Fruit fly (Drosophila melanogaster) whole organism, embryonic: ENCODE results near the gene Pcyt1.

Source experiments
- Antp ChIP-seq: fragments of 200-800 bp; sonication (Bioruptor generic); optimal IDR thresholded peaks from 3 replicates; lab custom pipeline; 2016; ENCODE audit warnings: missing biosample characterization, missing genetic modification characterization
- BtbVII ChIP-seq: fragments of 200-800 bp; sonication (Bioruptor generic); optimal IDR thresholded peaks from 3 replicates; lab custom pipeline; 2017; ENCODE audit warnings: missing biosample characterization, mild to moderate bottlenecking, missing genetic modification characterization
- CG10431 ChIP-seq: fragments of 200-800 bp; sonication (Bioruptor generic); optimal IDR thresholded peaks from 3 replicates; lab custom pipeline; 2018; ENCODE audit warnings: missing biosample characterization, mild to moderate bottlenecking, missing genetic modification characterization
- CG12659 ChIP-seq: fragments of 200-800 bp; sonication (Bioruptor generic); optimal IDR thresholded peaks from 3 replicates; lab custom pipeline; 2017; ENCODE audit warnings: mild to moderate bottlenecking, missing biosample characterization, missing genetic modification reagents, missing genetic modification characterization
- CG15073 ChIP-seq: fragments of 200-800 bp; sonication (Bioruptor generic); optimal IDR thresholded peaks from 2 replicates; lab custom pipeline; 2016; ENCODE audit warnings: missing biosample characterization, missing genetic modification characterization
- CG1529 ChIP-seq: fragments of 200-800 bp; sonication (Bioruptor generic); optimal IDR thresholded peaks from 3 replicates; lab custom pipeline; 2018; ENCODE audit warnings: missing biosample characterization, missing genetic modification characterization
- CG15514 ChIP-seq: fragments of 200-800 bp; sonication (Bioruptor generic); optimal IDR thresholded peaks from 3 replicates; lab custom pipeline; 2017; ENCODE audit warnings: missing biosample characterization, missing genetic modification characterization, mild to moderate bottlenecking, moderate library complexity, missing genetic modification reagents
- CG17328 ChIP-seq: fragments of 200-800 bp; sonication (Bioruptor generic); IDR thresholded peaks from 2 replicates; pipeline ENCODE4 v1.3.6; 2022; ENCODE audit warnings: missing biosample characterization, missing genetic modification characterization
- CG17359 ChIP-seq: fragments of 200-800 bp; sonication (Bioruptor generic); optimal IDR thresholded peaks from 3 replicates; lab custom pipeline; 2018; ENCODE audit warnings: missing biosample characterization, mild to moderate bottlenecking, missing genetic modification characterization, moderate library complexity
- CG17802 ChIP-seq: fragments of 200-800 bp; sonication (Bioruptor generic); optimal IDR thresholded peaks from 2 replicates; lab custom pipeline; 2018; ENCODE audit warnings: missing biosample characterization, mild to moderate bottlenecking, missing genetic modification characterization, moderate library complexity
- CG17829 ChIP-seq: fragments of 200-800 bp; optimal IDR thresholded peaks from 2 replicates; lab custom pipeline; 2019; ENCODE audit warnings: missing biosample characterization, mild to moderate bottlenecking, missing genetic modification characterization, moderate library complexity
- CG18262 ChIP-seq: fragments of 200-800 bp; optimal IDR thresholded peaks from 3 replicates; lab custom pipeline; 2019; ENCODE audit warnings: missing biosample characterization, mild to moderate bottlenecking, missing genetic modification characterization, moderate library complexity
- CG2120 ChIP-seq: fragments of 200-800 bp; sonication (Bioruptor generic); optimal IDR thresholded peaks from 3 replicates; lab custom pipeline; 2016; ENCODE audit warnings: missing biosample characterization, missing genetic modification characterization
- CG2712 ChIP-seq: fragments of 200-800 bp; optimal IDR thresholded peaks from 3 replicates; lab custom pipeline; 2019; ENCODE audit warnings: missing biosample characterization, mild to moderate bottlenecking, missing genetic modification characterization, moderate library complexity
- CG3065 ChIP-seq: fragments of 200-800 bp; sonication (Bioruptor generic); optimal IDR thresholded peaks from 2 replicates; lab custom pipeline; 2016; ENCODE audit warnings: missing biosample characterization, missing genetic modification characterization
- CG33557 ChIP-seq: fragments of 200-800 bp; sonication (Bioruptor generic); optimal IDR thresholded peaks from 2 replicates; lab custom pipeline; 2019; ENCODE audit warnings: missing biosample characterization, mild to moderate bottlenecking, missing genetic modification characterization, moderate library complexity
- CG8388 ChIP-seq: fragments of 200-800 bp; sonication (Bioruptor generic); optimal IDR thresholded peaks from 2 replicates; lab custom pipeline; 2019; ENCODE audit warnings: missing biosample characterization, mild to moderate bottlenecking, missing genetic modification characterization, moderate library complexity
- CTCF ChIP-seq: fragments of 200-800 bp; sonication (Bioruptor generic); optimal IDR thresholded peaks from 2 replicates; lab custom pipeline; 2017; ENCODE audit warnings: missing biosample characterization, mild to moderate bottlenecking, missing genetic modification characterization, moderate library complexity
- D ChIP-seq, 2 experiments: fragments of 200-800 bp in 1 of 2; fragments of >200 bp in 1 of 2; sonication (Bioruptor generic) in 1 of 2; optimal IDR thresholded peaks; 2 replicates in 1 of 2; 3 replicates in 1 of 2; lab custom pipeline; 2017; ENCODE audit warnings: mild to moderate bottlenecking in 1 of 2, missing biosample characterization in 1 of 2, missing genetic modification characterization in 1 of 2, missing genetic modification reagents in 1 of 2
- D19B ChIP-seq: fragments of 200-800 bp; sonication (Bioruptor generic); optimal IDR thresholded peaks from 2 replicates; lab custom pipeline; 2017; ENCODE audit warnings: missing biosample characterization, mild to moderate bottlenecking, missing genetic modification characterization
- Doc3 ChIP-seq: fragments of 200-800 bp; sonication (Bioruptor generic); IDR thresholded peaks from 3 replicates; pipeline ENCODE4 v1.3.6; 2022; ENCODE audit warnings: missing biosample characterization, missing genetic modification characterization; ENCODE audit not compliant: partially characterized antibody
- E2f2 ChIP-seq: fragments of 200-800 bp; sonication (Bioruptor generic); IDR thresholded peaks from 2 replicates; pipeline ENCODE4 v1.3.6; 2022; ENCODE audit warnings: missing biosample characterization, missing genetic modification characterization
- Fer2 ChIP-seq: fragments of 200-800 bp; sonication (Bioruptor generic); optimal IDR thresholded peaks from 2 replicates; lab custom pipeline; 2018; ENCODE audit warnings: missing biosample characterization, mild to moderate bottlenecking, missing genetic modification characterization, moderate library complexity
- HmgZ ChIP-seq: fragments of 200-800 bp; sonication (Bioruptor generic); optimal IDR thresholded peaks from 2 replicates; lab custom pipeline; 2018; ENCODE audit warnings: missing biosample characterization, mild to moderate bottlenecking, missing genetic modification characterization
- Hmr ChIP-seq: fragments of 200-800 bp; sonication (Bioruptor generic); optimal IDR thresholded peaks from 3 replicates; lab custom pipeline; 2017; ENCODE audit warnings: mild to moderate bottlenecking, missing biosample characterization, missing genetic modification reagents, missing genetic modification characterization
- Mad ChIP-seq: fragments of 200-800 bp; sonication (Bioruptor generic); optimal IDR thresholded peaks from 2 replicates; lab custom pipeline; 2016; ENCODE audit warnings: missing biosample characterization, missing genetic modification characterization
- Med ChIP-seq: fragments of 200-800 bp; sonication (Bioruptor generic); peaks from one replicate; lab custom pipeline; 2016; ENCODE audit warnings: missing biosample characterization, missing genetic modification characterization, mild to moderate bottlenecking, inconsistent platforms, moderate library complexity
- Mes4 ChIP-seq: fragments of 200-800 bp; sonication (Bioruptor generic); optimal IDR thresholded peaks from 2 replicates; lab custom pipeline; 2016; ENCODE audit warnings: missing biosample characterization, missing genetic modification characterization
- Myb ChIP-seq: fragments of 200-800 bp; sonication (Bioruptor generic); optimal IDR thresholded peaks from 2 replicates; lab custom pipeline; 2016; ENCODE audit warnings: missing biosample characterization, missing genetic modification characterization
- Rx ChIP-seq: fragments of 200-800 bp; sonication (Bioruptor generic); IDR thresholded peaks from 2 replicates; pipeline ENCODE4 v1.3.6; 2022; ENCODE audit warnings: missing biosample characterization, missing genetic modification characterization
- YL-1 ChIP-seq: fragments of 200-800 bp; sonication (Bioruptor generic); optimal IDR thresholded peaks from 3 replicates; lab custom pipeline; 2017; ENCODE audit warnings: missing biosample characterization, mild to moderate bottlenecking, missing genetic modification characterization
- ab ChIP-seq: fragments of 200-800 bp; sonication (Bioruptor generic); optimal IDR thresholded peaks from 2 replicates; lab custom pipeline; 2016; ENCODE audit warnings: missing biosample characterization, missing genetic modification characterization
- al ChIP-seq: fragments of 200-800 bp; sonication (Bioruptor generic); IDR thresholded peaks from 2 replicates; pipeline ENCODE4 v1.3.6; 2022; ENCODE audit warnings: missing biosample characterization, missing genetic modification characterization
- amos ChIP-seq: fragments of 200-800 bp; sonication (Bioruptor generic); IDR thresholded peaks from 2 replicates; pipeline ENCODE4 v1.3.6; 2022; ENCODE audit warnings: missing biosample characterization, missing genetic modification characterization; ENCODE audit not compliant: partially characterized antibody
- chinmo ChIP-seq: fragments of 200-800 bp; sonication (Bioruptor generic); IDR thresholded peaks from 4 replicates; pipeline ENCODE4 v1.3.6; 2022; ENCODE audit warnings: missing biosample characterization, missing genetic modification characterization; ENCODE audit not compliant: partially characterized antibody
- danr ChIP-seq: fragments of 200-800 bp; sonication (Bioruptor generic); IDR thresholded peaks from 2 replicates; pipeline ENCODE4 v1.3.6; 2022; ENCODE audit warnings: missing biosample characterization, missing genetic modification characterization
- dimm ChIP-seq: fragments of 200-800 bp; sonication (Bioruptor generic); IDR thresholded peaks from 2 replicates; pipeline ENCODE4 v1.3.6; 2022; ENCODE audit warnings: missing biosample characterization, missing genetic modification characterization
- grau ChIP-seq: fragments of 200-800 bp; optimal IDR thresholded peaks from 3 replicates; lab custom pipeline; 2019; ENCODE audit warnings: missing biosample characterization, mild to moderate bottlenecking, missing genetic modification characterization, moderate library complexity
- grn ChIP-seq: fragments of 200-800 bp; sonication (Bioruptor generic); optimal IDR thresholded peaks from 3 replicates; lab custom pipeline; 2017; ENCODE audit warnings: missing biosample characterization, missing genetic modification characterization
- gsb-n ChIP-seq: fragments of 200-800 bp; sonication (Bioruptor generic); optimal IDR thresholded peaks from 3 replicates; lab custom pipeline; 2018; ENCODE audit warnings: missing biosample characterization, mild to moderate bottlenecking, missing genetic modification characterization
- hkb ChIP-seq, 2 experiments: fragments of 200-800 bp in 1 of 2; fragments of >200 bp in 1 of 2; sonication (Bioruptor generic) in 1 of 2; IDR thresholded peaks in 1 of 2; optimal IDR thresholded peaks in 1 of 2; 2 replicates each; pipeline versions ENCODE4 v1.3.6 to Lab custom; 2017 to 2022; ENCODE audit warnings: missing biosample characterization in 1 of 2, missing genetic modification characterization in 1 of 2
- klu ChIP-seq: fragments of 200-800 bp; sonication (Bioruptor generic); IDR thresholded peaks from 2 replicates; pipeline ENCODE4 v1.3.6; 2022; ENCODE audit warnings: missing biosample characterization, missing genetic modification characterization
- knrl ChIP-seq: fragments of 200-800 bp; sonication (Bioruptor generic); IDR thresholded peaks from 3 replicates; pipeline ENCODE4 v1.3.6; 2022; ENCODE audit warnings: missing biosample characterization, missing genetic modification characterization; ENCODE audit not compliant: partially characterized antibody
- luna ChIP-seq: fragments of 200-800 bp; sonication (Bioruptor generic); optimal IDR thresholded peaks from 2 replicates; lab custom pipeline; 2016; ENCODE audit warnings: missing biosample characterization, missing genetic modification characterization
- pzg ChIP-seq: fragments of 200-800 bp; sonication (Bioruptor generic); optimal IDR thresholded peaks from 3 replicates; lab custom pipeline; 2018; ENCODE audit warnings: missing biosample characterization, mild to moderate bottlenecking, missing genetic modification characterization, moderate library complexity
- scrt ChIP-seq: fragments of 200-800 bp; sonication (Bioruptor generic); optimal IDR thresholded peaks from 2 replicates; lab custom pipeline; 2018; ENCODE audit warnings: missing biosample characterization, mild to moderate bottlenecking, missing genetic modification characterization, moderate library complexity
- sna ChIP-seq: fragments of 200-800 bp; sonication (Bioruptor generic); IDR thresholded peaks from 2 replicates; pipeline ENCODE4 v1.3.6; 2022; ENCODE audit warnings: missing biosample characterization, missing genetic modification characterization; ENCODE audit not compliant: partially characterized antibody
- wdn ChIP-seq: fragments of 200-800 bp; sonication (Bioruptor generic); IDR thresholded peaks from 2 replicates; pipeline ENCODE4 v1.3.6; 2022; ENCODE audit warnings: missing biosample characterization, missing genetic modification characterization

The Pcyt1 gene

DNA sequence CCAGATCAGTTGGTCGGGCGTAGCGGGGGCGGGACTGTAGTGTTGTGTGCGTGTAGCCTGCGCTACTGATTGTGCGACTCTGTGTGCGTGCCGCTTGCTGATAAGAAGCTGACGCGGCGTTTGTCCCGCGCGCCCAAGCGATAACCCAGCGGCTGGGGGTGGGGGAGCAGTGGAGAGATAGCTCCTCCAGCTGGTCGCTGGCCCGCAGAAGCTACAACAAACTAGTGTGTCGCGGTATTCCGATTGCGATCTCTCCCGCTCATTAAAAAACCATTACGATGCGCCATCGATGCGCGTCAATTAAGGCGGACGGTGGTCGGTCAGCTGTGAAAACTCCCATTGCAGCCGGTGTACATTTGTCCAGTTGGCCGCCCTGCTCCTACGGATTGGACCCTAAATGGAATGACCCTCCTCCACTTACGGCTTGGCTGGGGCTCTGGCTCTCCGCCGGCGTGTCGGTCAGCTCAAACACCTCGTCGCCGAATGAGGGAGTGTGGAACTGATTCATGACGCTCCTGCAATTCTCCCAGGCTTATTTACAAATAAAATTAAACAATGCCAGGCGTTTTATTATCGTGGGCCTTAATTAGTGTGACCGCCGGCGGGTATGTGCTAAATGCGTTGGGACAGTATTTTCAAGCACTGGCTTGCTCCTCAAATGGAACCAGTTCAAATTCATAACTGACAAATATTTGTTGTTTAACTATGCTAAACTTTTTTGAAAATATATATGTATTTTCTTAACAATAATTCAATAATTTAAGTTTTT lies 56.4 kb downstream of the Pcyt1 start, which contains the start of gene CG12104 (continued):
- TF ChIP-seq amos (GFP tag; lab: Robert Waterston, UW) = peak; percentile 35; the same call in 1 of the 2 replicates
- TF ChIP-seq scrt (GFP tag; lab: Kevin White, UChicago) = no peak
- peak; percentile 44 for TF ChIP-seq gsb-n (tag; lab: Kevin White, UChicago)
- TF ChIP-seq YL-1 = peak; percentile 41
- TF ChIP-seq ab (GFP tag; lab: Kevin White, UChicago) = no peak
- peak; percentile 16 for TF ChIP-seq CG18262 (tag; lab: Kevin White, UChicago)
- TF ChIP-seq CG33557 (GFP tag; lab: Kevin White, UChicago) = peak; percentile 64
- TF ChIP-seq D (optimal IDR thresholded peaks at IDR 0.05; lab: Kevin White, UChicago) = no peak
- peak; percentile 14 for TF ChIP-seq D (GFP tag; optimal IDR thresholded peaks at IDR 0.05; lab: Kevin White, UChicago)
- TF ChIP-seq Antp (GFP tag; lab: Kevin White, UChicago) = no peak
- peak; percentile 58 for TF ChIP-seq pzg (GFP tag; lab: Kevin White, UChicago)
- no peak for TF ChIP-seq dimm
- TF ChIP-seq E2f2 (GFP tag; lab: Robert Waterston, UW) = peak; percentile 35; the same call in 1 of the 2 replicates
- no peak for TF ChIP-seq luna
- TF ChIP-seq grn (GFP tag; lab: Kevin White, UChicago) = peak; percentile 79
- peak; percentile 10 for TF ChIP-seq CG2120 (GFP tag; lab: Kevin White, UChicago)
- TF ChIP-seq CG10431 (GFP tag; lab: Kevin White, UChicago) = peak; percentile 51
- peak; percentile 48 for TF ChIP-seq CG2712 (tag; lab: Kevin White, UChicago)
- peak; percentile 37 for TF ChIP-seq grau (tag; lab: Kevin White, UChicago)
- no peak for TF ChIP-seq Doc3 (GFP tag; lab: Robert Waterston, UW)
- peak; percentile 38 for TF ChIP-seq HmgZ (tag; lab: Kevin White, UChicago)
- TF ChIP-seq CG17328 (GFP tag; lab: Robert Waterston, UW) = 0 out of 2 replicates have a peak, but pooled peaks have one; percentile 7
- no peak for TF ChIP-seq Rx
- 0 out of 3 replicates have a peak, but pooled peaks have one; percentile 21 for TF ChIP-seq knrl (GFP tag; lab: Robert Waterston, UW)
- TF ChIP-seq al = no peak
- peak; percentile 5 for TF ChIP-seq CTCF (GFP tag; lab: Kevin White, UChicago)
- TF ChIP-seq klu = no peak
- TF ChIP-seq CG12659 (GFP tag; lab: Kevin White, UChicago) = peak; percentile 47
- TF ChIP-seq CG8388 (GFP tag; lab: Kevin White, UChicago) = peak; percentile 30
- no peak for TF ChIP-seq hkb (optimal IDR thresholded peaks at IDR 0.05; lab: Kevin White, UChicago)
- 0 out of 2 replicates have a peak, but pooled peaks have one; percentile 8 for TF ChIP-seq hkb (GFP tag; IDR thresholded peaks at IDR 0.05; lab: Robert Waterston, UW)
- TF ChIP-seq CG15514 = peak; percentile 99
- peak; percentile 35; the same call in 1 of the 2 replicates for TF ChIP-seq sna (GFP tag; lab: Robert Waterston, UW)
- TF ChIP-seq Mad (GFP tag; lab: Kevin White, UChicago) = no peak
- peak; percentile 64 for TF ChIP-seq CG17802 (tag; lab: Kevin White, UChicago)
- TF ChIP-seq wdn = no peak
- no peak for TF ChIP-seq Mes4
- TF ChIP-seq Fer2 = no peak
- TF ChIP-seq CG1529 (GFP tag; lab: Kevin White, UChicago) = peak; percentile 27
- no peak for TF ChIP-seq BtbVII (GFP tag; lab: Kevin White, UChicago)
- peak; percentile 82 for TF ChIP-seq Myb (GFP tag; lab: Kevin White, UChicago)
- peak; percentile 29 for TF ChIP-seq CG17829 (tag; lab: Kevin White, UChicago)
- TF ChIP-seq danr (GFP tag; lab: Robert Waterston, UW) = no peak
- no peak for TF ChIP-seq CG3065
- no peak for TF ChIP-seq CG17359 (tag; lab: Kevin White, UChicago)
- no peak for TF ChIP-seq CG15073 (GFP tag; lab: Kevin White, UChicago)
- TF ChIP-seq Med (GFP tag; lab: Kevin White, UChicago) = peak; percentile 82
- TF ChIP-seq chinmo (GFP tag; lab: Robert Waterston, UW) = peak; percentile 70; the same call in 1 of the 4 replicates
- TF ChIP-seq D19B = no peak
- peak; percentile 51 for TF ChIP-seq Hmr
